Fruit fly (Drosophila melanogaster): ENCODE data around the gene trem.
A peak's percentile ranks its signal among the peaks of the same experiment; 100 is the strongest.

dm6 chr3R:19996433-19996832, 34.7 kb downstream of the trem start:
- TF ChIP-seq Eip75B (GFP tag; optimal IDR thresholded peaks at IDR 0.05) (peak; percentile 12), Blimp-1 (GFP tag; optimal IDR thresholded peaks at IDR 0.05) (no peak), Sox102F (GFP tag; optimal IDR thresholded peaks at IDR 0.05) (no peak)

Data from whole organism, prepupa.